Fruit fly (Drosophila melanogaster) whole organism, larva: Measurements from ENCODE around the gene CG42814.

Source experiments
- noc ChIP-seq: fragments of 200-800 bp; sonication (Bioruptor generic); optimal IDR thresholded peaks from 3 replicates; lab custom pipeline; 2019; ENCODE audit warnings: missing biosample characterization, mild to moderate bottlenecking, missing genetic modification characterization, moderate library complexity

CG42814 gene

DNA sequence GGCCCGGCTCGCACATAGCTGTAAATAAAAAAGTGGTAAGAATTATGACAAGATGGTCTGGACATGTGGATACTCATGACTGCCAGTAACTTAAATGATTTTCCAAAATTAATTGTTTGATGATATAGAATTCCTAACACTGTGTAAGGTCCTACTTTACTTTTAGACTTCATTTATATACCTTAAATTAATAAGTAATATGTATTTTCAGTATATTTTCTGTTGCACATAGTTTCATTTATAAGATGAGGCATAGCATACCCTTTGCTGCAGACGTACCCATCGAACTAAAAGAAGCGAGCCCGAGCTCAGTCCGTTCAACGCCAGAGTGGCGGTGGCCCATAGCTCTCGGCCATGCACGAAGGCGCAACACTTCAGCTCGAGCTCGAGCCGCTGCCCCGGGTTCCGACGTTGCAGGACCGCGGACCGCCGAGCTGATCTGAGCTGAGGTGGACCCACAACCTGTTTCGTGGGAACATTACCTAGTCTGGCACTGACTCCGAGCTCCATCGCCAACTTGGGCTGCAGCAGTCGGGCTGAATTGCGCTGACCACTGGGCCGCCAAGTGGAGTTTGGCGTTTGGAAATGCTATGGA is 11.7 kb downstream of the CG42814 start:
- TF ChIP-seq noc (tag; lab: Kevin White, UChicago) = no peak

dm6 chr3R:27214949-27215348 is 14.3 kb downstream of the CG42814 start:
- no peak for TF ChIP-seq noc (tag; lab: Kevin White, UChicago)

DNA sequence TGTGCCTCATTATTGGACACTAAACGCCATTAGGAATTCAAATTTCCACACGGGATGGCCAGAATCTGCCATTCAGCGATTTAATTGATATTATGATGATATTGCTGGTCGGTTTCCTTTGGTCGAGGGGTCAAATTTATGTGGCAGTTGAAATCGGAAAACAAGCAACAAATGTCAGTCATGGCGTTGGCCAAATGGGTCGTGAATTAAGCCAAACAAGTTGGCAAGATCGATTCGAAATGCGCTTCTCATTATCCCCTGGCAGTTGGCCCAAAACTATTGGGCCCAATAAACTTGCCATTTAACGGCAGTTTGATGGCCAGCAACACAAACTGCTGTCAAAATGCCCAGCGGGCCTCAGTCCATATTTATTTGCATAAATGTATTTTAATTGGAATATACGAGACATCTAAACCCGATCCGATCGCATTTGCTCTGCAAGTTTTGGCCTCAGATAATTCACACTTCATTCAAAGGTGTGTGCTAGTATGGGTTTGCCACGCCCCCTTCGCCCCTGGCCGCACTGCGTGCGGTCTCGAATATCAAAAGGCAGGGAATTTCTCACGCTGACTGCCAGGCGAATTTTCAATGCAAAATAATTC is 16.2 kb downstream of the CG42814 start:
- peak; percentile 24 for TF ChIP-seq noc (tag; lab: Kevin White, UChicago)

dm6 chr3R:27209561-27210275 is 19.6 kb downstream of the CG42814 start:
- no peak for TF ChIP-seq noc (tag; lab: Kevin White, UChicago)

- TF ChIP-seq noc (tag; lab: Kevin White, UChicago) = no peak
Measured at dm6 chr3R:27208724-27209343, 20.4 kb downstream of the CG42814 start.

DNA sequence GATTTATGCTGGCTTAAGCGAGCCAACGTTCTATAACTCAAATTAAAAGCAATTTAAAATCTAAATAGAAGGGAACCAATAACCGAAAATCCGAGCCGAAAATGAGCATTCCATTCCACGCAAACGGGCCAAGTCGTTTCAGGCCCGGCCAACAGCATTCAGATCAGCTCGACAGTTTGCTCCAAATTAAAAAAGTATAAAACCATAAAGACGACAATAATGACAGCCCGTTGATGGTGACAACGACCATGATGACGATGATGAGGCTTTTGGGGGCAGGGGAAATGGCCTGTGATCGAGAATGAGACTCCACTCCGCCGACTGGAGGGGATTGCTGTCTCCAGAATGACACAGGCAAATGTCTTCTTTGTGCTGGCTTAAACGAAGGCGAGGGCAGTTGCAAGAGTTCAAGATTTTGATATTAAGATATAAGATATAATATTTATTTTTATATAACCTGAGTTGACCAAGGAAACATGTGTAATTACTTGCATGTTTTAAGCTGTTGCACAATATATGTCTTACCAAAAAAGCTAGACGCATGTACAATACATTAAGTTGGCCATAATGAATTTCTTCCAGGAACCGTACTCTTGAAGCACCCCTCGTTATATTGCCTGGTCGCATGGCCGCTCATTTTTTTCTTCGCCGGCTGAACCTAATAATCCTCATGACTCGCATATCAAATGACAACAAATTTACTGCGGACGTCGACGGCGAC is 24.4 kb downstream of the CG42814 start:
- TF ChIP-seq noc (tag; lab: Kevin White, UChicago) = peak; percentile 50

dm6 chr3R:27203856-27204255 is 25.4 kb downstream of the CG42814 start:
- no peak for TF ChIP-seq noc (tag; lab: Kevin White, UChicago)

DNA sequence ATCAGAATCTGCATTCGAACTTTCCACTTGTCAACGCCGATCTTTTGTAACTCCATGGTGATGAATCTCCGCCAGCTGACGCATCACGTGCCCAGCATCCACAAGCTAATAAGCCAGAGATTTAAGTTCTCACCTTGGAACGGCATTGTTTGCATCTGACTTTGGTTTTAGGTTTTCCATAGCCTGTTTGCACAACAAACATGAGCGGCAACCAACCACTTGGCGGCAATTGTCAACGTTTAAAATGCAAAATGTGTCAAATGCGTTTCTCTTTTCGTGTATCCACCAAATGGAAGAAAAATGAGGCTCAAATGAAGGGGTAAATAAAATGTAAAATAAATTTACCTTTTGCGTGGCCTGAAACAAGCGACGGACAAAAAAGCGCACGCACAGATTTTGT is 26.9 kb downstream of the CG42814 start:
- no peak for TF ChIP-seq noc (tag; lab: Kevin White, UChicago)

DNA sequence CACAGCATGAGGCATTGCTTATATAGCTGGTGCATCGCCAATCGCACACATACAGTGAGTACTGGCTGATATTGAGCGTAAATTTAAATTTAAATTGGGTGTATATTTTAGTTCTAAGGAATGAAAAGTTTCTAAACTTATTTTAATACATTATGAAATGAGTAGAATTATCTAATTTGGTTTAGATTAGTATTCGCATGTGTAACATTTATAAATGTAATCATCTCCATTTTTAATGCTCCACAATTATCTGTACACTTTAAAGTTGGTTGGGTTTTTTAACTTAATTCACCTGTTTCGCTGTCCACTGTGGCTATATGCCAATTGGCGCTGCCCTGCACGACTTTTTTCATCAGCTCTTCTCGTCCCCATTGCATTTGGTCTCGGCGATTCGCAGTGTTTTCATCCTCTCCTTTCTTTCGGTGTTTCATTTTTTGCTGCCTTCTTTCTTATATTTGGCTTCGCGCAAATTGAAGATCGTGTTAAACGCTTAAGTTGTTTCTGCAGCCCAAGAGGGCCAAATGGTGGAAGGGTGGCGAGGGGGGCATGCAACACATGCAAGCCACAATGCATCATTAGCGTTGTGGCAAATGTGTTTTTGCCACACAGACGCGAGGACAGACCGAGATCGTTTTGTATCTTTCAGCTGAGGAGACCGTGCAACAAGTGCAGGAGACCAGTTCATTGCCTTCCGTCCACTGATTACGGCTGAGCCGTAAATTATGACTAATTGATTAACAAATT is 27.6 kb downstream of the CG42814 start:
- TF ChIP-seq noc (tag; lab: Kevin White, UChicago) = no peak

dm6 chr3R:27198883-27199780 is 30.1 kb downstream of the CG42814 start:
- no peak for TF ChIP-seq noc (tag; lab: Kevin White, UChicago)

DNA sequence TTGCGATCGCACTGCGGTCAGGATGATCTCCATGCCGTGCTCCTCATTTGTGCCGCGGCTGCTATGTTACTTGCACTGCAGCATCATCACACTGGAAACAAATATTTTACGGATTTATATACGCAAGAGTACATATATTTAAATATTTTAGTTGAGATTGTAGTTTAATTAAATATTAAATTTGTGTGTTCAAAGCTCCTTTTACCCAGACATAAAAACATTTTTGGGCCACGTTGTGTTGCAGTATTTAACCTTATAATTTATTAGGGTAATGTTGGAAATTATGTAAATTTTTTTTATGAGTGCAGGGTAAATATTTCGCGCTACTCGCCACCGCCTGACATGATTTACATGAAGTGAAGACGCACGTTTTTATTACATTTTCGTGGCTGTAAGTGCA is 31.7 kb downstream of the CG42814 start:
- TF ChIP-seq noc (tag; lab: Kevin White, UChicago) = no peak

dm6 chr3R:27196866-27197265 is 32.4 kb downstream of the CG42814 start:
- TF ChIP-seq noc (tag; lab: Kevin White, UChicago) = no peak

DNA sequence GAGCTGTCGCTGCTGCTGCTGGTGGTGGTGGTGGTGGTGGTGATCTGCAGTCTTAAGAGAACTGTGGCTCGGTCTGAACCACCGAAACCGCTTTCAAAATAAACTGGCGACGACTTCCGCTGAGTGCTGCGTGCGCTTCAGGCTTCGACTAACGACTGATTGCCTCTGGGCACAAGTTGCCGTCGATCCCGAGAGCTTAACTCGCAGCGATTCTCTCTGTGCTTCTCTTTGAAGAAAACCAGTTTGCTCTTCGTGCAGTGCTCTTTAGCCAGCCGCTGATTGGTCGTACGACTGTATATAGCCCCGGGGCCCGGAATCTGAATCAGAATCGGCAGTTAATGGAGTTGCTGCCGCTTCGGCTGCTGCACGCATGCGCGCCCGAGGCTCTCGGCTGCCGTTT is 35.2 kb downstream of the CG42814 start, which contains the start of gene Ser:
Gene Ser, minus strand, starts transcription at position 162 of the 400 bp plus-strand sequence.
- no peak for TF ChIP-seq noc (tag; lab: Kevin White, UChicago)

- no peak for TF ChIP-seq noc (tag; lab: Kevin White, UChicago)
Measured at dm6 chr3R:27193079-27193478, 36.2 kb downstream of the CG42814 start.
